Fruit fly (Drosophila melanogaster): ENCODE data around the gene CG9922.

CG9922 gene

dm6 chr3R:14077026-14077425 is 40.8 kb upstream of the CG9922 start (continued):
- TF ChIP-seq prd (optimal IDR thresholded peaks at IDR 0.05) (no peak), prd (GFP tag; IDR thresholded peaks at IDR 0.05) (peak; percentile 78), CG12071 (GFP tag; optimal IDR thresholded peaks at IDR 0.05) (peak; percentile 21), CG13424 (tag; optimal IDR thresholded peaks at IDR 0.05) (peak; percentile 34), ham (GFP tag; IDR thresholded peaks at IDR 0.05) (0 out of 2 replicates have a peak, but pooled peaks have one; percentile 6), Blimp-1 (GFP tag; optimal IDR thresholded peaks at IDR 0.05) (peak; percentile 50), vvl (GFP tag; IDR thresholded peaks at IDR 0.05) (peak; percentile 66), Opbp (GFP tag; IDR thresholded peaks at IDR 0.05; ENCODE audit: partially characterized antibody) (no peak), CG7357 (GFP tag; IDR thresholded peaks at IDR 0.05) (peak; percentile 30; the same call in 1 of the 3 replicates), GATAe (GFP tag; conservative IDR thresholded peaks at IDR 0.05) (no peak), org-1 (GFP tag; optimal IDR thresholded peaks at IDR 0.05) (no peak), CG6854 (GFP tag; optimal IDR thresholded peaks at IDR 0.05) (peak; percentile 23), CG7271 (tag; optimal IDR thresholded peaks at IDR 0.05) (no peak), CG15073 (GFP tag; optimal IDR thresholded peaks at IDR 0.05) (no peak), CG8281 (tag; optimal IDR thresholded peaks at IDR 0.05) (no peak), CG10366 (GFP tag; IDR thresholded peaks at IDR 0.05) (peak; percentile 40; the same call in 1 of the 2 replicates), dmrt99B (tag; optimal IDR thresholded peaks at IDR 0.05) (peak; percentile 65), H2.0 (GFP tag; IDR thresholded peaks at IDR 0.05) (peak; percentile 44; the same call in 1 of the 2 replicates), CG17359 (tag; optimal IDR thresholded peaks at IDR 0.05) (peak; percentile 59), pan (optimal IDR thresholded peaks at IDR 0.05) (no peak), pan (GFP tag; optimal IDR thresholded peaks at IDR 0.05 in 1 of 2, IDR thresholded peaks at IDR 0.05 in 1 of 2) (peak in 1 of 2 experiments; percentile 73), CG4360 (GFP tag; IDR thresholded peaks at IDR 0.05) (no peak), ken (GFP tag; IDR thresholded peaks at IDR 0.05) (0 out of 3 replicates have a peak, but pooled peaks have one; percentile 45), twi (tag; optimal IDR thresholded peaks at IDR 0.05) (no peak), CG2889 (GFP tag; IDR thresholded peaks at IDR 0.05) (0 out of 3 replicates have a peak, but pooled peaks have one; percentile 13), tin (GFP tag; optimal IDR thresholded peaks at IDR 0.05) (peak; percentile 49), CG15269 (tag; optimal IDR thresholded peaks at IDR 0.05) (peak; percentile 50), Rx (GFP tag; IDR thresholded peaks at IDR 0.05) (0 out of 2 replicates have a peak, but pooled peaks have one; percentile 12), CG4328 (GFP tag; optimal IDR thresholded peaks at IDR 0.05) (peak; percentile 6), nom (GFP tag; optimal IDR thresholded peaks at IDR 0.05) (peak; percentile 32), bowl (GFP tag; IDR thresholded peaks at IDR 0.05) (no peak), cwo (GFP tag; optimal IDR thresholded peaks at IDR 0.05) (peak; percentile 52), Asciz (GFP tag; optimal IDR thresholded peaks at IDR 0.05) (peak; percentile 14), CG10267 (tag; optimal IDR thresholded peaks at IDR 0.05) (peak; percentile 4), CG11504 (tag; optimal IDR thresholded peaks at IDR 0.05) (peak; percentile 73), D (optimal IDR thresholded peaks at IDR 0.05) (no peak), D (GFP tag; optimal IDR thresholded peaks at IDR 0.05) (peak; percentile 8), dpn (GFP tag; optimal IDR thresholded peaks at IDR 0.05) (peak; percentile 7 to 34), Fer1 (GFP tag; optimal IDR thresholded peaks at IDR 0.05) (peak; percentile 48), BtbVII (GFP tag; optimal IDR thresholded peaks at IDR 0.05) (peak; percentile 35), sens (GFP tag) (peak; percentile 83), CG10959 (GFP tag; IDR thresholded peaks at IDR 0.05) (0 out of 2 replicates have a peak, but pooled peaks have one; percentile 35), ems (GFP tag; optimal IDR thresholded peaks at IDR 0.05) (peak; percentile 18), CG14965 (GFP tag; optimal IDR thresholded peaks at IDR 0.05; ENCODE audit: borderline replicate concordance) (no peak), Awh (GFP tag; IDR thresholded peaks at IDR 0.05) (peak; percentile 44; the same call in 1 of the 2 replicates), zfh1 (GFP tag; IDR thresholded peaks at IDR 0.05) (peak; percentile 64; the same call in 1 of the 3 replicates), CG1233 (GFP tag; optimal IDR thresholded peaks at IDR 0.05) (peak; percentile 34), hkb (optimal IDR thresholded peaks at IDR 0.05) (no peak), hkb (GFP tag; IDR thresholded peaks at IDR 0.05) (peak; percentile 79), trem (tag; optimal IDR thresholded peaks at IDR 0.05) (peak; percentile 21), nmo (GFP tag; optimal IDR thresholded peaks at IDR 0.05) (peak; percentile 23)
